Fruit fly (Drosophila melanogaster) whole organism: Measurements from ENCODE around the gene rempA.

Source experiments
- CG8478 ChIP-seq: fragments of >200 bp; optimal IDR thresholded peaks from 2 replicates; lab custom pipeline; 2018; ENCODE audit warnings: inconsistent platforms
- Dll ChIP-seq: fragments of >200 bp; optimal IDR thresholded peaks from 2 replicates; lab custom pipeline; 2017
- EcR ChIP-seq, 2 experiments: fragments of >200 bp; optimal IDR thresholded peaks; 2 replicates each; lab custom pipeline; 2017; ENCODE audit warnings: missing biosample characterization in 2 of 2, missing genetic modification characterization in 2 of 2, missing genetic modification reagents in 2 of 2
- pan ChIP-seq: fragments of >200 bp; optimal IDR thresholded peaks from 2 replicates; lab custom pipeline; 2017
- psq ChIP-seq: fragments of >200 bp; optimal IDR thresholded peaks from 2 replicates; lab custom pipeline; 2017
- usp ChIP-seq: fragments of >200 bp; optimal IDR thresholded peaks from 2 replicates; lab custom pipeline; 2017; ENCODE audit warnings: missing biosample characterization, missing genetic modification characterization, mixed read lengths

DNA sequence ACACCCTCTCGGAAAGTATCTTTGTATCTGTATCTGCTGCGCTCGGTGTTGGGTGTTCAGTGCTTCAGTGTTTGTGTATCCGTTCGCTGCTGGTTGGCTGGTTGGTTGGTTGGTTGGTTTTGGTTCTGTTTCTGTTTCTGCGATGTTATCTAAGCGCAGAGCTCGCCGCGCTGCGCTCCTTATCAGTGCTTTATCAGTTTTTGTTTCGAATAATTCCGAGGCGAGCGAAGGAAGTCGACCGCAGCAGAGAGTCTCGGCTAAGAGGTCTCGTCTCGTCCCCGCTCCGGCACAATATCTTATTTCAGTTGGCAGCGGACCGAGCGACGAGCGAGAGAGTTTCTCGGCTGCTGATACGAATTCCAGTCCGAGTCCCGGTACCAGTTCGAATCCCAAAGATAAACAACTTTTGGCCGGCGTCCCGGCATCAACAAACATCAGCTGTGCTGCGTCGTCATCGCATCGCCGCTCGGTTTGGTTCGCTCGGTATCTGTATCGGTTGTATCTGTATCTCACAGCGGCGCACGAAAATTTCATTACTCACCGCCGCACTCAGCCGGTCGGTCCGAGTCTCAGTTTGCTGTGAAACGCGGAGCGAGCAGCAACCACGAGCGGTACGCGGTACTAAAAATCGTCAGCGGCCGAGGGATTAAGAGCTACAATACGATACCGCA lies 36.8 kb downstream of the rempA start:
- TF ChIP-seq usp (no peak), pan (lab: Kevin White, UChicago) (no peak), EcR (GFP tag; optimal IDR thresholded peaks at IDR 0.05; lab: Kevin White, UChicago) (no peak), Dll (lab: Kevin White, UChicago) (no peak), CG8478 (lab: Kevin White, UChicago) (no peak), psq (lab: Kevin White, UChicago) (no peak)
